Worm (Caenorhabditis elegans) whole organism, L4/young adult: ENCODE data around the gene asm-2.

Experiments
- W03F9.2 ChIP-seq: fragments of 150-350 bp; optimal IDR thresholded peaks from 2 replicates; lab custom pipeline; 2014; ENCODE audit warnings: missing biosample characterization, missing genetic modification characterization
- dao-5 ChIP-seq: sonication (generic microtip); optimal IDR thresholded peaks from 2 replicates; lab custom pipeline; 2016; ENCODE audit warnings: missing genotype, missing genetic modification characterization, moderate library complexity, missing compliant biosample characterization
- him-1 ChIP-seq: sonication (generic microtip); optimal IDR thresholded peaks from 2 replicates; lab custom pipeline; 2016; ENCODE audit warnings: missing genotype, missing genetic modification reagents, missing genetic modification characterization, missing compliant biosample characterization

- TF ChIP-seq W03F9.2 (no peak), him-1 (tag; lab: Kevin White, UChicago) (no peak), dao-5 (tag; lab: Kevin White, UChicago) (no peak)
Observed at ce11 chrX:11324240-11324639, at the start of gene asm-2.
